Worm (Caenorhabditis elegans): ENCODE measurements around the gene flp-13.

DNA sequence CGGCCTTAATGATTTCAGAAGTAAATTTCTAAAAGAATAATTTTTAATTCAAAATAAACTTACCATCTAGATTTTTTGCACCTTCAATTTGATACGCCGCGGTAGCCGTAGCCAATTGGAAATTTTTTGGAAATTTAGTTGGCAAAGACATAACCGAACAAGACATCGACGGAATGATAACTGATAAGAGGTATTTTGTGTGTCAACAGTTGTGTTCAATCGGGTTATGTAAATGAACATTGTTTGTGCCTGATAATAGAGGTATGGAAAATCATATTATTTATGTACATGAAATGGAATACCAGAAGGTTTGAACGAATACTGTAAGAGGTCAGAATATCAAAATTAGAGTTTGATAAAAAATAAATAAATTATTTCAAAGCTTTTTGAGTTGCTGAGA is 49.6 kb upstream of the flp-13 start, which contains the start of gene klo-1:
- TF ChIP-seq nfyb-1 (GFP tag; IDR thresholded peaks at IDR 0.05): no peak
- no peak for TF ChIP-seq C06A6.2 (GFP tag; conservative IDR thresholded peaks at IDR 0.05)
- no peak for TF ChIP-seq lag-1 (GFP tag; IDR thresholded peaks at IDR 0.05)
- TF ChIP-seq pha-4 (tag; optimal IDR thresholded peaks at IDR 0.05): no peak
- TF ChIP-seq lin-40 (tag; optimal IDR thresholded peaks at IDR 0.05): no peak
- no peak for TF ChIP-seq zfh-2 (GFP tag; conservative IDR thresholded peaks at IDR 0.05)
- no peak for TF ChIP-seq B0261.1 (tag; optimal IDR thresholded peaks at IDR 0.05)
- TF ChIP-seq F10E7.11 (tag; optimal IDR thresholded peaks at IDR 0.05): no peak
- no peak for TF ChIP-seq egrh-3 (GFP tag; IDR thresholded peaks at IDR 0.05)
- TF ChIP-seq lsl-1 (GFP tag; optimal IDR thresholded peaks at IDR 0.05): no peak
- no peak for TF ChIP-seq C17E4.6 (GFP tag; IDR thresholded peaks at IDR 0.05)
- TF ChIP-seq unc-130 (GFP tag; optimal IDR thresholded peaks at IDR 0.05): no peak
- TF ChIP-seq madf-10 (tag; optimal IDR thresholded peaks at IDR 0.05): no peak
